Fruit fly (Drosophila melanogaster): ENCODE measurements around the gene CG11668.

- TF ChIP-seq EcR (GFP tag; optimal IDR thresholded peaks at IDR 0.05) = no peak
- no peak for TF ChIP-seq D1 (tag; optimal IDR thresholded peaks at IDR 0.05)
- TF ChIP-seq CG8159 (tag; optimal IDR thresholded peaks at IDR 0.05) = no peak
- no peak for TF ChIP-seq CG12605 (GFP tag; IDR thresholded peaks at IDR 0.05)
- TF ChIP-seq Pif1B (GFP tag; optimal IDR thresholded peaks at IDR 0.05) = no peak
- TF ChIP-seq gl (tag; optimal IDR thresholded peaks at IDR 0.05) = no peak
- TF ChIP-seq CG15710 (tag; optimal IDR thresholded peaks at IDR 0.05) = no peak
- no peak for TF ChIP-seq CG17806 (tag; optimal IDR thresholded peaks at IDR 0.05)
- TF ChIP-seq CG34367 (tag; optimal IDR thresholded peaks at IDR 0.05) = no peak
- TF ChIP-seq CG14655 (GFP tag; optimal IDR thresholded peaks at IDR 0.05) = no peak
- no peak for TF ChIP-seq CG32121 (GFP tag; IDR thresholded peaks at IDR 0.05)
- TF ChIP-seq CG8301 (tag; optimal IDR thresholded peaks at IDR 0.05) = no peak
These were observed 4.5 kb upstream of the CG11668 start for dm6 chr3R:13033670-13034069.
